Worm (Caenorhabditis elegans) whole organism, L4 larva: ENCODE results near the gene F55A11.1.

Experiments used
- F10B5.3 ChIP-seq: sonication (generic microtip); optimal IDR thresholded peaks from 2 replicates; lab custom pipeline; 2016; ENCODE audit warnings: mild to moderate bottlenecking, missing genetic modification characterization, missing compliant biosample characterization
- F26F4.8 ChIP-seq: fragments of 200-800 bp; sonication (Bioruptor generic); conservative IDR thresholded peaks from 2 replicates; pipeline ENCODE4 v1.3.6; 2022; ENCODE audit warnings: missing genetic modification characterization, missing compliant biosample characterization
- F37D6.2 ChIP-seq: sonication (generic microtip); optimal IDR thresholded peaks from 2 replicates; lab custom pipeline; 2016; ENCODE audit warnings: mild to moderate bottlenecking, missing genetic modification characterization, missing compliant biosample characterization
- F49E8.2 ChIP-seq: sonication (generic microtip); optimal IDR thresholded peaks from 2 replicates; lab custom pipeline; 2016; ENCODE audit warnings: missing compliant biosample characterization, mild to moderate bottlenecking, missing genetic modification characterization, borderline replicate concordance
- R02D3.7 ChIP-seq: fragments of 150-350 bp; sonication (generic microtip); optimal IDR thresholded peaks from 3 replicates; lab custom pipeline; 2014; ENCODE audit warnings: missing biosample characterization, missing genetic modification characterization
- Y105C5A.15 ChIP-seq: fragments of 200-800 bp; sonication (Bioruptor generic); IDR thresholded peaks from 2 replicates; pipeline ENCODE4 v1.3.6; 2022; ENCODE audit warnings: missing genetic modification characterization, missing compliant biosample characterization
- Y75B8A.6 ChIP-seq: fragments of 200-800 bp; sonication (Bioruptor generic); IDR thresholded peaks from 2 replicates; pipeline ENCODE4 v1.3.6; 2022; ENCODE audit warnings: missing genetic modification reagents, missing genetic modification characterization, missing compliant biosample characterization
- ZK337.2 ChIP-seq: fragments of 200-800 bp; sonication (Bioruptor generic); IDR thresholded peaks from 2 replicates; pipeline ENCODE4 v1.3.6; 2022; ENCODE audit warnings: missing genetic modification reagents, missing genetic modification characterization, missing compliant biosample characterization
- aha-1 ChIP-seq: fragments of 150-350 bp; peaks from one replicate; lab custom pipeline; 2014; ENCODE audit warnings: missing biosample characterization, missing genetic modification characterization
- ama-1 ChIP-seq: fragments of 150-350 bp; optimal IDR thresholded peaks from 2 replicates; lab custom pipeline; 2014; ENCODE audit warnings: inconsistent platforms, mixed read lengths
- ceh-28 ChIP-seq: fragments of 150-350 bp; optimal IDR thresholded peaks from 2 replicates; lab custom pipeline; 2014; ENCODE audit warnings: missing biosample characterization, missing genetic modification reagents, missing genetic modification characterization
- ceh-32 ChIP-seq: sonication (generic microtip); optimal IDR thresholded peaks from 2 replicates; lab custom pipeline; 2016; ENCODE audit warnings: mild to moderate bottlenecking, missing genetic modification characterization, missing compliant biosample characterization; ENCODE audit not compliant: poor library complexity
- ceh-62 ChIP-seq: sonication (generic microtip); optimal IDR thresholded peaks from 2 replicates; lab custom pipeline; 2017; ENCODE audit warnings: missing biosample characterization, missing genetic modification characterization
- ces-1 ChIP-seq: fragments of 150-350 bp; sonication (generic microtip); optimal IDR thresholded peaks from 4 replicates; lab custom pipeline; 2014; ENCODE audit warnings: missing biosample characterization, missing genetic modification reagents, missing genetic modification characterization
- ctbp-1 ChIP-seq: fragments of 200-800 bp; sonication (Bioruptor generic); IDR thresholded peaks from 2 replicates; pipeline ENCODE4 v1.3.6; 2022; ENCODE audit warnings: missing genetic modification reagents, missing genetic modification characterization, missing compliant biosample characterization
- dmd-6 ChIP-seq: fragments of 200-800 bp; sonication (Bioruptor generic); IDR thresholded peaks from 2 replicates; pipeline ENCODE4 v1.3.6; 2022; ENCODE audit warnings: missing genetic modification reagents, missing genetic modification characterization, missing compliant biosample characterization
- dmd-8 ChIP-seq: fragments of 200-800 bp; sonication (Bioruptor generic); IDR thresholded peaks from 2 replicates; pipeline ENCODE4 v1.3.6; 2022; ENCODE audit warnings: missing genetic modification characterization, missing compliant biosample characterization
- dpl-1 ChIP-seq: fragments of 150-350 bp; optimal IDR thresholded peaks from 2 replicates; lab custom pipeline; 2014; ENCODE audit warnings: missing biosample characterization, missing genetic modification reagents, missing genetic modification characterization
- duxl-1 ChIP-seq: sonication (generic microtip); optimal IDR thresholded peaks from 2 replicates; lab custom pipeline; 2016; ENCODE audit warnings: mild to moderate bottlenecking, missing genetic modification characterization, moderate library complexity, missing compliant biosample characterization; ENCODE audit not compliant: poor library complexity
- egl-27 ChIP-seq: sonication (generic microtip); optimal IDR thresholded peaks from 3 replicates; lab custom pipeline; 2017; ENCODE audit warnings: missing biosample characterization, missing genetic modification reagents, missing genetic modification characterization
- hlh-11 ChIP-seq: fragments of 200-800 bp; sonication (Bioruptor generic); optimal IDR thresholded peaks from 2 replicates; lab custom pipeline; 2018; ENCODE audit warnings: mild to moderate bottlenecking, missing genetic modification characterization, missing compliant biosample characterization
- hlh-30 ChIP-seq: sonication (generic microtip); optimal IDR thresholded peaks from 2 replicates; lab custom pipeline; 2017; ENCODE audit warnings: antibody characterized with exemption, mild to moderate bottlenecking, missing genetic modification characterization, missing compliant biosample characterization; ENCODE audit not compliant: insufficient read depth
- hmg-1.1 ChIP-seq: fragments of 200-800 bp; sonication (Bioruptor generic); IDR thresholded peaks from 2 replicates; pipeline ENCODE4 v1.3.6; 2022; ENCODE audit warnings: missing genetic modification reagents, missing genetic modification characterization, missing compliant biosample characterization
- jun-1 ChIP-seq: fragments of 150-350 bp; optimal IDR thresholded peaks from 2 replicates; lab custom pipeline; 2014; ENCODE audit warnings: missing biosample characterization, missing genetic modification reagents, missing genetic modification characterization
- lin-1 ChIP-seq: fragments of 200-800 bp; sonication (Bioruptor generic); IDR thresholded peaks from 2 replicates; pipeline ENCODE4 v1.3.6; 2022; ENCODE audit warnings: missing genetic modification reagents, missing genetic modification characterization, missing compliant biosample characterization
- lin-29 ChIP-seq: fragments of 200-800 bp; sonication (Bioruptor generic); IDR thresholded peaks from 2 replicates; pipeline ENCODE4 v1.3.6; 2022; ENCODE audit warnings: missing genetic modification reagents, missing genetic modification characterization, missing compliant biosample characterization
- lin-39 ChIP-seq: fragments of 150-350 bp; optimal IDR thresholded peaks from 2 replicates; lab custom pipeline; 2014; ENCODE audit warnings: missing biosample characterization, missing genetic modification reagents, missing genetic modification characterization
- madf-9 ChIP-seq: fragments of 200-800 bp; sonication (Bioruptor generic); conservative IDR thresholded peaks from 2 replicates; pipeline ENCODE4 v1.3.6; 2022; ENCODE audit warnings: missing genetic modification reagents, missing genetic modification characterization, missing compliant biosample characterization
- mxl-3 ChIP-seq: fragments of 200-800 bp; sonication (Bioruptor generic); optimal IDR thresholded peaks from 2 replicates; lab custom pipeline; 2018; ENCODE audit warnings: mild to moderate bottlenecking, missing genetic modification characterization, missing compliant biosample characterization
- nhr-10 ChIP-seq: fragments of 150-350 bp; optimal IDR thresholded peaks from 2 replicates; lab custom pipeline; 2014; ENCODE audit warnings: missing biosample characterization, missing genetic modification characterization
- nhr-48 ChIP-seq: sonication (generic microtip); optimal IDR thresholded peaks from 2 replicates; lab custom pipeline; 2016; ENCODE audit warnings: mild to moderate bottlenecking, missing genetic modification characterization, missing compliant biosample characterization
- nhr-6 ChIP-seq: fragments of 150-350 bp; optimal IDR thresholded peaks from 2 replicates; lab custom pipeline; 2014; ENCODE audit warnings: missing biosample characterization, missing genetic modification characterization
- nhr-77 ChIP-seq: fragments of 150-350 bp; optimal IDR thresholded peaks from 2 replicates; lab custom pipeline; 2014; ENCODE audit warnings: missing biosample characterization, missing genetic modification characterization
- pha-4 ChIP-seq, 2 experiments: fragments of 150-350 bp in 1 of 2; fragments of 200-800 bp in 1 of 2; sonication (Bioruptor generic) in 1 of 2; IDR thresholded peaks in 1 of 2; optimal IDR thresholded peaks in 1 of 2; 2 replicates each; pipeline versions ENCODE4 v1.3.6 to Lab custom; 2014 to 2022; ENCODE audit warnings: missing genetic modification characterization in 2 of 2, missing genetic modification reagents in 2 of 2, missing biosample characterization in 1 of 2, missing compliant biosample characterization in 1 of 2
- pqm-1 ChIP-seq: sonication (generic microtip); optimal IDR thresholded peaks from 2 replicates; lab custom pipeline; 2017; ENCODE audit warnings: missing biosample characterization, missing genetic modification characterization
- sdz-12 ChIP-seq: fragments of 200-800 bp; sonication (Bioruptor generic); optimal IDR thresholded peaks from 2 replicates; lab custom pipeline; 2018; ENCODE audit warnings: mild to moderate bottlenecking, missing genetic modification characterization, missing compliant biosample characterization
- tag-97 ChIP-seq: fragments of 200-800 bp; sonication (Bioruptor generic); IDR thresholded peaks from 2 replicates; pipeline ENCODE4 v1.3.6; 2022; ENCODE audit warnings: missing genetic modification characterization, missing compliant biosample characterization
- tra-1 ChIP-seq: fragments of 200-800 bp; sonication (Bioruptor generic); IDR thresholded peaks from 2 replicates; pipeline ENCODE4 v1.3.6; 2022; ENCODE audit warnings: missing genetic modification reagents, missing genetic modification characterization, missing compliant biosample characterization
- unc-39 ChIP-seq: sonication (generic microtip); optimal IDR thresholded peaks from 2 replicates; lab custom pipeline; 2017; ENCODE audit warnings: missing biosample characterization, missing genetic modification characterization
- zag-1 ChIP-seq: fragments of 150-350 bp; optimal IDR thresholded peaks from 2 replicates; lab custom pipeline; 2014; ENCODE audit warnings: missing biosample characterization, missing genetic modification characterization
- zip-2 ChIP-seq: fragments of 150-350 bp; optimal IDR thresholded peaks from 2 replicates; lab custom pipeline; 2014; ENCODE audit warnings: missing biosample characterization, missing genetic modification characterization

F55A11.1 gene

DNA sequence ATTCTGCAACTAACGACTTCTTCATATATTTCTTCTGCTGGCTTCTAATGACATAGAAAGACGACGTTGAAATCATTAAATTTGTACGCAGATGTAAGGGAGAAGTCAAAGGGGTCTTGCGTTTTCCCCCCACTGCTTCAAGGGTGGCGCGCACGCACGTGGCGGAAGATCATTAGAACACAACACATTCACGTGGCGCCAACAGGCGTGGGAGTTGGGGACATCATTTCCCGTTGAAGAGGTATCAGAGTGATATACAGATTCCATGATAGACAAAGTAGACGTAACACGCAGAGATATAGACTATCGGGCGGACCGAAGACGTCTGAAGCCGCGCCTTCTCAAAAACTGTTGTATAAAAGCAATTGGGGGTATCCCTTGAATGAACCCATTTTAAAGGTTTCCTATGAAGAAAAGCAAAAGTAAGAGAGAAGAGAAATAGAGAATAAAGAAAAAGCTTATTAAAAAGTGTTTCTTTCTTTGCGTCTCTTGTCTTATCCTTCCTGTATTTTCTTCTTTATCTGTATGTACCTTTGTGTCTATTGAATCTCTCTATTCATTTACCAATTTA is 35.2 kb upstream of the F55A11.1 start (continued):
- no peak for TF ChIP-seq F37D6.2
- TF ChIP-seq aha-1 (tag; lab: Kevin White, UChicago), result no peak
- TF ChIP-seq madf-9 (GFP tag; lab: Robert Waterston, UW), result no peak
- TF ChIP-seq ceh-62 (tag; lab: Kevin White, UChicago), result no peak
- TF ChIP-seq tra-1 (GFP tag; lab: Robert Waterston, UW), result peak; percentile 74
- no peak for TF ChIP-seq ces-1 (GFP tag; lab: Kevin White, UChicago)
- no peak; the same call in 1 of the 2 replicates for TF ChIP-seq lin-1
- TF ChIP-seq duxl-1, result peak; percentile 28
- TF ChIP-seq zag-1 (tag; lab: Kevin White, UChicago), result no peak
- TF ChIP-seq egl-27 (tag; lab: Kevin White, UChicago), result no peak
- peak; percentile 82 for TF ChIP-seq dmd-6
- no peak for TF ChIP-seq Y105C5A.15 (GFP tag; lab: Robert Waterston, UW)
- TF ChIP-seq hlh-11 (tag; lab: Kevin White, UChicago), result peak; percentile 94
- TF ChIP-seq ceh-28 (tag; lab: Kevin White, UChicago), result no peak
- no peak for TF ChIP-seq ZK337.2 (GFP tag; lab: Robert Waterston, UW)
- no peak for TF ChIP-seq nhr-6 (tag; lab: Kevin White, UChicago)
- TF ChIP-seq nhr-77 (tag; lab: Kevin White, UChicago), result no peak
- peak; percentile 13 for TF ChIP-seq dpl-1 (GFP tag; lab: Kevin White, UChicago)
- TF ChIP-seq jun-1 (tag; lab: Kevin White, UChicago), result peak; percentile 49
- TF ChIP-seq F49E8.2 (tag; lab: Kevin White, UChicago), result no peak

DNA sequence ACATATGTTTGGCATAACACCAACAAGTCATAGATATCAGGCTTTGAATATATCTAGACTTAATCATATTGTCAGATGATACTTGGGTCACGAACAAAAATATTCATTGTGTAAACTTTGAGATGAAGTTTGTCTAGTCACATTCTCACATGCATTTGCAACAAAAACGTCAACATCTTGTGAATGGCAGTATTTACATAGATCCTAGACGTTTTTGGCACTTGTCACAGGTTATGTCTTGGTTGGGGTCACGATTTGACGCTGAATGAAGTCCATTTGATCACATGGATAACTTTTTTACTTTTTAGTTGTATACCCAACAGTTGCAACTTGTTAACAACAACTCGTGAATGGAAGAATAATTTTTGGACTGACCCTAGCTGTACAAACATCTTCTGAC is 34.1 kb upstream of the F55A11.1 start:
- no peak for TF ChIP-seq dmd-8 (GFP tag; lab: Robert Waterston, UW)
- no peak for TF ChIP-seq sdz-12 (GFP tag; lab: Kevin White, UChicago)
- TF ChIP-seq pha-4 (GFP tag; IDR thresholded peaks at IDR 0.05; lab: Robert Waterston, UW), result no peak
- no peak for TF ChIP-seq pha-4 (tag; optimal IDR thresholded peaks at IDR 0.05; lab: Kevin White, UChicago)
- TF ChIP-seq lin-39, result no peak
- no peak for TF ChIP-seq ceh-32 (tag; lab: Kevin White, UChicago)
- no peak for TF ChIP-seq ama-1
- no peak for TF ChIP-seq zip-2 (tag; lab: Kevin White, UChicago)
- no peak for TF ChIP-seq F37D6.2
- peak; percentile 63 for TF ChIP-seq hlh-30 (tag; lab: Kevin White, UChicago)
- TF ChIP-seq, all 104 proteins: peak for 1

DNA sequence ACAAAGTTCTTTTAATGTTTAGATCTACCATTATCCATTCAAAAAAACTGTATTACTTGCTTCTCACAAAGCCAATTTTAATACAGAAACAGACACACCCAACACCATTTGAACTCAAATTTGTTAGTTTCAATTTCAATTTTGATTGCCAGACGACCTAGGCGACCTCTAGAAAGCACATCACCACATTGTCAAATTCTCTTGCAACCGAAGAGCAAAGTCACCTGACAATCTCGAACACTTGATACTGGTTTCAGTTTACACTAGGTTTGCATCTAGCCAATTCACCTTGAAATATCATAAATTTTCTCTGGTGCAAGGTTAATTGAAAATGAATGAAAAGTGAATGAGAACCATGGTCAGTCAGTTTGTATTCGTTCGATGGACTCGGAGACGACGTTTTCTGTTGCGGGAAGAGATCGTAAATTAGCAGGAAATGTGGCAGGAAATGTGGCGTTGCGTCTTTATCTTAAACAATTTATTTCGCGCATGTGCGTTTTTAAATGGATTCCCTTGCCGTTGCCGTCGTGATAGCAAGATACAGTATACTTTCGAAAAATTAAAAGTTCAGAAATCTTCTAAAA is 33.2 kb upstream of the F55A11.1 start:
- TF ChIP-seq F10B5.3 (tag; lab: Kevin White, UChicago) (no peak), unc-39 (tag; lab: Kevin White, UChicago) (no peak), mxl-3 (GFP tag; lab: Kevin White, UChicago) (peak; percentile 70), R02D3.7 (no peak), nhr-48 (tag; lab: Kevin White, UChicago) (no peak), hmg-1.1 (GFP tag; lab: Robert Waterston, UW) (no peak), hlh-11 (tag; lab: Kevin White, UChicago) (peak; percentile 12), ctbp-1 (GFP tag; lab: Robert Waterston, UW) (no peak), F37D6.2 (no peak), nhr-10 (tag; lab: Kevin White, UChicago) (no peak), pqm-1 (tag; lab: Kevin White, UChicago) (no peak), sdz-12 (GFP tag; lab: Kevin White, UChicago) (no peak), hlh-30 (tag; lab: Kevin White, UChicago) (peak; percentile 25), Y75B8A.6 (GFP tag; lab: Robert Waterston, UW) (no peak), F26F4.8 (no peak), lin-29 (GFP tag; lab: Robert Waterston, UW) (no peak), tag-97 (no peak), F49E8.2 (tag; lab: Kevin White, UChicago) (no peak)
